Fruit fly (Drosophila melanogaster) whole organism, prepupa: ENCODE measurements around the gene CG3703.
A peak's percentile ranks its signal among the peaks of the same experiment; 100 is the strongest.

Experiments
- Blimp-1 ChIP-seq: fragments of 200-800 bp; sonication (Bioruptor generic); optimal IDR thresholded peaks from 3 replicates; lab custom pipeline; 2017; ENCODE audit warnings: missing biosample characterization, missing genetic modification characterization, mild to moderate bottlenecking, moderate library complexity, missing genetic modification reagents
- CG10669 ChIP-seq: fragments of 200-800 bp; sonication (Bioruptor generic); optimal IDR thresholded peaks from 3 replicates; lab custom pipeline; 2018; ENCODE audit warnings: missing biosample characterization, mild to moderate bottlenecking, missing genetic modification characterization, moderate library complexity
- CG11294 ChIP-seq: fragments of 200-800 bp; sonication (Bioruptor generic); IDR thresholded peaks from 2 replicates; pipeline ENCODE4 v1.3.6; 2022; ENCODE audit warnings: missing biosample characterization, missing genetic modification characterization
- CG11762 ChIP-seq: fragments of 200-800 bp; sonication (Bioruptor generic); optimal IDR thresholded peaks from 3 replicates; lab custom pipeline; 2016; ENCODE audit warnings: missing biosample characterization, missing genetic modification characterization; ENCODE audit not compliant: insufficient read depth
- CG11902 ChIP-seq: fragments of 200-800 bp; sonication (Bioruptor generic); optimal IDR thresholded peaks from 3 replicates; lab custom pipeline; 2016; ENCODE audit warnings: missing biosample characterization, missing genetic modification characterization
- CG15336 ChIP-seq: fragments of 200-800 bp; sonication (Bioruptor generic); IDR thresholded peaks from 2 replicates; pipeline ENCODE4 v1.3.6; 2022; ENCODE audit warnings: missing biosample characterization, missing genetic modification characterization
- CG1621 ChIP-seq: fragments of 200-800 bp; sonication (Bioruptor generic); optimal IDR thresholded peaks from 3 replicates; lab custom pipeline; 2018; ENCODE audit warnings: missing biosample characterization, mild to moderate bottlenecking, missing genetic modification characterization
- CG16779 ChIP-seq: fragments of 200-800 bp; sonication (Bioruptor generic); optimal IDR thresholded peaks from 3 replicates; lab custom pipeline; 2017; ENCODE audit warnings: missing biosample characterization, mild to moderate bottlenecking, missing genetic modification characterization
- CG3032 ChIP-seq: fragments of 200-800 bp; optimal IDR thresholded peaks from 2 replicates; lab custom pipeline; 2019; ENCODE audit warnings: missing biosample characterization, mild to moderate bottlenecking, missing genetic modification characterization, moderate library complexity
- CG31627 ChIP-seq: fragments of 200-800 bp; sonication (Bioruptor generic); optimal IDR thresholded peaks from 3 replicates; lab custom pipeline; 2016; ENCODE audit warnings: missing biosample characterization, missing genetic modification characterization
- CG32006 ChIP-seq: fragments of 200-800 bp; sonication (Bioruptor generic); optimal IDR thresholded peaks from 3 replicates; lab custom pipeline; 2017; ENCODE audit warnings: missing biosample characterization, mild to moderate bottlenecking, missing genetic modification characterization
- CG34406 ChIP-seq: fragments of 200-800 bp; sonication (Bioruptor generic); optimal IDR thresholded peaks from 3 replicates; lab custom pipeline; 2016; ENCODE audit warnings: missing biosample characterization, missing genetic modification characterization
- CG3919 ChIP-seq: fragments of 200-800 bp; sonication (Bioruptor generic); optimal IDR thresholded peaks from 3 replicates; lab custom pipeline; 2016; ENCODE audit warnings: missing biosample characterization, missing genetic modification characterization
- CG4318 ChIP-seq: fragments of 200-800 bp; sonication (Bioruptor generic); optimal IDR thresholded peaks from 3 replicates; lab custom pipeline; 2017; ENCODE audit warnings: missing biosample characterization, mild to moderate bottlenecking, missing genetic modification characterization
- CG6163 ChIP-seq: fragments of 200-800 bp; sonication (Bioruptor generic); IDR thresholded peaks from 3 replicates; pipeline ENCODE4 v1.3.6; 2022; ENCODE audit warnings: missing biosample characterization, missing genetic modification characterization
- CG6276 ChIP-seq: fragments of 200-800 bp; sonication (Bioruptor generic); optimal IDR thresholded peaks from 2 replicates; lab custom pipeline; 2017; ENCODE audit warnings: missing biosample characterization, mild to moderate bottlenecking, missing genetic modification characterization
- CG6792 ChIP-seq: fragments of 200-800 bp; sonication (Bioruptor generic); optimal IDR thresholded peaks from 3 replicates; lab custom pipeline; 2016; ENCODE audit warnings: missing biosample characterization, missing genetic modification characterization
- CG6808 ChIP-seq: fragments of 200-800 bp; sonication (Bioruptor generic); optimal IDR thresholded peaks from 3 replicates; lab custom pipeline; 2017; ENCODE audit warnings: missing biosample characterization, missing genetic modification characterization, mild to moderate bottlenecking, moderate library complexity, missing genetic modification reagents
- CG6854 ChIP-seq: fragments of 200-800 bp; sonication (Bioruptor generic); optimal IDR thresholded peaks from 2 replicates; lab custom pipeline; 2017; ENCODE audit warnings: missing biosample characterization, mild to moderate bottlenecking, missing genetic modification characterization
- CG7368 ChIP-seq: fragments of 200-800 bp; sonication (Bioruptor generic); optimal IDR thresholded peaks from 3 replicates; lab custom pipeline; 2016; ENCODE audit warnings: missing biosample characterization, missing genetic modification characterization
- CG8119 ChIP-seq: fragments of 200-800 bp; sonication (Bioruptor generic); IDR thresholded peaks from 3 replicates; pipeline ENCODE4 v1.3.6; 2022; ENCODE audit warnings: missing biosample characterization, missing genetic modification characterization
- CG8319 ChIP-seq: fragments of 200-800 bp; sonication (Bioruptor generic); optimal IDR thresholded peaks from 3 replicates; lab custom pipeline; 2016; ENCODE audit warnings: missing biosample characterization, missing genetic modification characterization
- CG8632 ChIP-seq: fragments of 200-800 bp; sonication (Bioruptor generic); optimal IDR thresholded peaks from 3 replicates; lab custom pipeline; 2016; ENCODE audit warnings: missing biosample characterization, missing genetic modification characterization
- CG9139 ChIP-seq: fragments of 200-800 bp; sonication (Bioruptor generic); optimal IDR thresholded peaks from 3 replicates; lab custom pipeline; 2017; ENCODE audit warnings: missing biosample characterization, mild to moderate bottlenecking, missing genetic modification characterization
- Eip75B ChIP-seq: fragments of 200-800 bp; sonication (Bioruptor generic); optimal IDR thresholded peaks from 3 replicates; lab custom pipeline; 2016; ENCODE audit warnings: missing biosample characterization, missing genetic modification characterization
- Eip78C ChIP-seq: fragments of 200-800 bp; sonication (Bioruptor generic); peaks from one replicate; lab custom pipeline; 2016; ENCODE audit warnings: missing biosample characterization, missing genetic modification characterization
- Ets21C ChIP-seq: fragments of 200-800 bp; sonication (Bioruptor generic); optimal IDR thresholded peaks from 3 replicates; lab custom pipeline; 2016; ENCODE audit warnings: missing biosample characterization, missing genetic modification characterization
- Ets96B ChIP-seq: fragments of 200-800 bp; optimal IDR thresholded peaks from 2 replicates; lab custom pipeline; 2019; ENCODE audit warnings: missing biosample characterization, mild to moderate bottlenecking, missing genetic modification characterization, moderate library complexity
- Gug ChIP-seq: fragments of 200-800 bp; sonication (Bioruptor generic); IDR thresholded peaks from 2 replicates; pipeline ENCODE4 v1.3.6; 2022; ENCODE audit warnings: missing biosample characterization, missing genetic modification characterization
- Hr38 ChIP-seq: sonication (Bioruptor generic); optimal IDR thresholded peaks from 2 replicates; lab custom pipeline; 2016; ENCODE audit warnings: missing biosample characterization, missing genetic modification characterization
- Hr39 ChIP-seq: fragments of 200-800 bp; sonication (Bioruptor generic); optimal IDR thresholded peaks from 2 replicates; lab custom pipeline; 2016; ENCODE audit warnings: missing biosample characterization, missing genetic modification characterization
- Met ChIP-seq: fragments of 200-800 bp; sonication (Bioruptor generic); optimal IDR thresholded peaks from 3 replicates; lab custom pipeline; 2016; ENCODE audit warnings: missing biosample characterization, missing genetic modification characterization
- Smox ChIP-seq: fragments of 200-800 bp; sonication (Bioruptor generic); optimal IDR thresholded peaks from 3 replicates; lab custom pipeline; 2016; ENCODE audit warnings: missing biosample characterization, missing genetic modification characterization
- Sox102F ChIP-seq: fragments of 200-800 bp; sonication (Bioruptor generic); optimal IDR thresholded peaks from 2 replicates; lab custom pipeline; 2016; ENCODE audit warnings: missing biosample characterization, mild to moderate bottlenecking, missing genetic modification characterization
- Sox14 ChIP-seq: fragments of 200-800 bp; sonication (Bioruptor generic); optimal IDR thresholded peaks from 3 replicates; lab custom pipeline; 2016; ENCODE audit warnings: missing biosample characterization, missing genetic modification characterization
- Sox15 ChIP-seq: fragments of 200-800 bp; sonication (Bioruptor generic); optimal IDR thresholded peaks from 3 replicates; lab custom pipeline; 2016; ENCODE audit warnings: missing biosample characterization, missing genetic modification characterization
- achi ChIP-seq: fragments of 200-800 bp; sonication (Bioruptor generic); optimal IDR thresholded peaks from 3 replicates; lab custom pipeline; 2016; ENCODE audit warnings: missing biosample characterization, missing genetic modification characterization
- acj6 ChIP-seq: fragments of 200-800 bp; sonication (Bioruptor generic); optimal IDR thresholded peaks from 3 replicates; lab custom pipeline; 2016; ENCODE audit warnings: missing biosample characterization, missing genetic modification characterization
- cyc ChIP-seq: fragments of 200-800 bp; sonication (Bioruptor generic); optimal IDR thresholded peaks from 3 replicates; lab custom pipeline; 2016; ENCODE audit warnings: missing biosample characterization, missing genetic modification characterization
- dsx ChIP-seq: fragments of 200-800 bp; optimal IDR thresholded peaks from 3 replicates; lab custom pipeline; 2019; ENCODE audit warnings: missing biosample characterization, mild to moderate bottlenecking, missing genetic modification characterization, moderate library complexity; ENCODE audit not compliant: poor library complexity, severe bottlenecking
- eg ChIP-seq: fragments of 200-800 bp; sonication (Bioruptor generic); IDR thresholded peaks from 3 replicates; pipeline ENCODE4 v1.3.6; 2022; ENCODE audit warnings: missing biosample characterization, missing genetic modification characterization
- esn ChIP-seq: fragments of 200-800 bp; sonication (Bioruptor generic); optimal IDR thresholded peaks from 2 replicates; lab custom pipeline; 2016; ENCODE audit warnings: missing biosample characterization, mild to moderate bottlenecking, missing genetic modification characterization, moderate library complexity
- fd59A ChIP-seq: fragments of 200-800 bp; sonication (Bioruptor generic); optimal IDR thresholded peaks from 2 replicates; lab custom pipeline; 2017; ENCODE audit warnings: missing biosample characterization, mild to moderate bottlenecking, missing genetic modification characterization, missing genetic modification reagents
- fkh ChIP-seq: fragments of 200-800 bp; sonication (Bioruptor generic); optimal IDR thresholded peaks from 3 replicates; lab custom pipeline; 2017; ENCODE audit warnings: missing biosample characterization, mild to moderate bottlenecking, missing genetic modification characterization, moderate library complexity
- lz ChIP-seq: fragments of 200-800 bp; sonication (Bioruptor generic); optimal IDR thresholded peaks from 3 replicates; lab custom pipeline; 2016; ENCODE audit warnings: missing biosample characterization, missing genetic modification characterization
- net ChIP-seq: fragments of 200-800 bp; sonication (Bioruptor generic); optimal IDR thresholded peaks from 3 replicates; lab custom pipeline; 2016; ENCODE audit warnings: missing biosample characterization, missing genetic modification characterization
- pdm3 ChIP-seq: fragments of 200-800 bp; sonication (Bioruptor generic); optimal IDR thresholded peaks from 3 replicates; lab custom pipeline; 2016; ENCODE audit warnings: missing biosample characterization, missing genetic modification characterization
- salr ChIP-seq, 2 experiments: fragments of 200-800 bp; sonication (Bioruptor generic); optimal IDR thresholded peaks; 3 replicates each; lab custom pipeline; 2016 to 2018; ENCODE audit warnings: missing biosample characterization in 2 of 2, missing genetic modification characterization in 2 of 2, mild to moderate bottlenecking in 1 of 2
- spab ChIP-seq: fragments of 200-800 bp; sonication (Bioruptor generic); optimal IDR thresholded peaks from 2 replicates; lab custom pipeline; 2017; ENCODE audit warnings: missing biosample characterization, mild to moderate bottlenecking, missing genetic modification characterization, missing genetic modification reagents
- svp ChIP-seq: fragments of 200-800 bp; sonication (Bioruptor generic); peaks from one replicate; lab custom pipeline; 2016; ENCODE audit warnings: missing biosample characterization, missing genetic modification characterization
- vri ChIP-seq: fragments of 200-800 bp; sonication (Bioruptor generic); optimal IDR thresholded peaks from 3 replicates; lab custom pipeline; 2016; ENCODE audit warnings: missing biosample characterization, mild to moderate bottlenecking, missing genetic modification characterization

Gene CG3703

DNA sequence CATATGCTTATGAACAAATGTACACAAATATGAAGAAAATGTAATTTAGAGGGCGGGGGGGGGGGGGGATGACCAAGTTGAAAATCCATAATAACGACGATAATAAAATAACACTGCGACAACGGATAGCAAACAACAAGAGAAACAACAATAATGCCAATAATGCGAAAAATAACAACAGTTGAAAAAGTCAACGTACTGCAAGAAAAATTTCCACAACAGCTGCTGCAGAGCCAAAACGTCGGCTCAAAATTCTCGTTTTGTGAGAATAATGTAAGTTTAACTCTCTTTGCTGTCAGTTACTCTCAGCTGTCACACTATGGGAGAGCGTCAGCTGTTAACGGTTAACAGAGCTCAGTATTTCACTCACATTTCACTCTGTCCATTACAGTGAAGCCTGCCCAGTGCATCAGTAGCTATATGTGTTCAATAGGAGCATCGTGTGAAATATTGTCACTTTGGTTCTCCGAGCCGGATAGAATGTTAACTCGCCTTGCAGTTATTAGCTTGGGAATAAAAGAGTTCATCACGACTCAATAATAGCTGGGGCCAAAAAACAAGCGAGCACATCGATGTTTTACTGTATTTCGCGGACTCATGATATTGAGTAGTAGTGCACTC, 44.7 kb downstream of the CG3703 start:
- peak; percentile 88 for TF ChIP-seq CG8632 (GFP tag; lab: Kevin White, UChicago)
- TF ChIP-seq CG11902 (GFP tag; lab: Kevin White, UChicago) = peak; percentile 91
- peak; percentile 94 for TF ChIP-seq Met (GFP tag; lab: Kevin White, UChicago)
- peak; percentile 94 for TF ChIP-seq esn (GFP tag; lab: Kevin White, UChicago)
- peak; percentile 95 for TF ChIP-seq svp
- peak; percentile 91 for TF ChIP-seq Sox15 (GFP tag; lab: Kevin White, UChicago)
- TF ChIP-seq CG32006 (GFP tag; lab: Kevin White, UChicago) = peak; percentile 93
- TF ChIP-seq CG6854 (GFP tag; lab: Kevin White, UChicago) = peak; percentile 71
- TF ChIP-seq CG9139 (GFP tag; lab: Kevin White, UChicago) = peak; percentile 77
- TF ChIP-seq CG1621 (tag; lab: Kevin White, UChicago) = peak; percentile 91
- TF ChIP-seq Eip75B (GFP tag; lab: Kevin White, UChicago) = peak; percentile 93
- peak; percentile 91 for TF ChIP-seq achi
- TF ChIP-seq CG16779 (tag; lab: Kevin White, UChicago) = peak; percentile 82
- TF ChIP-seq cyc = peak; percentile 95
- peak; percentile 90 for TF ChIP-seq net (GFP tag; lab: Kevin White, UChicago)
- TF ChIP-seq CG34406 = peak; percentile 84
- peak; percentile 83 for TF ChIP-seq CG6808 (GFP tag; lab: Kevin White, UChicago)
- TF ChIP-seq CG11762 (GFP tag; lab: Kevin White, UChicago) = peak; percentile 87
- peak; percentile 92 for TF ChIP-seq Gug (GFP tag; lab: Robert Waterston, UW)
- peak; percentile 85 for TF ChIP-seq dsx (GFP tag; lab: Kevin White, UChicago)
- peak; percentile 92 for TF ChIP-seq CG6276 (GFP tag; lab: Kevin White, UChicago)
- peak; percentile 95 for TF ChIP-seq CG31627 (GFP tag; lab: Kevin White, UChicago)
- TF ChIP-seq Hr38 (GFP tag; lab: Kevin White, UChicago) = no peak
- TF ChIP-seq Ets21C (GFP tag; lab: Kevin White, UChicago) = peak; percentile 91
- TF ChIP-seq CG7368 = peak; percentile 95
- TF ChIP-seq Sox102F (GFP tag; lab: Kevin White, UChicago) = peak; percentile 95
- TF ChIP-seq CG3032 (tag; lab: Kevin White, UChicago) = peak; percentile 85
- TF ChIP-seq CG3919 (GFP tag; lab: Kevin White, UChicago) = peak; percentile 92
- TF ChIP-seq fd59A (GFP tag; lab: Kevin White, UChicago) = peak; percentile 88
- TF ChIP-seq CG10669 (GFP tag; lab: Kevin White, UChicago) = peak; percentile 92
- peak; percentile 96 for TF ChIP-seq pdm3 (GFP tag; lab: Kevin White, UChicago)
- peak; percentile 87 for TF ChIP-seq CG4318 (GFP tag; lab: Kevin White, UChicago)
- peak; percentile 94 for TF ChIP-seq CG15336 (GFP tag; lab: Robert Waterston, UW)
- peak; percentile 66 for TF ChIP-seq Blimp-1 (GFP tag; lab: Kevin White, UChicago)
- peak; percentile 88 for TF ChIP-seq CG8319 (GFP tag; lab: Kevin White, UChicago)
- peak; percentile 94 for TF ChIP-seq CG6163 (GFP tag; lab: Robert Waterston, UW)
- peak; percentile 89 for TF ChIP-seq CG11294 (GFP tag; lab: Robert Waterston, UW)
- TF ChIP-seq spab (GFP tag; lab: Kevin White, UChicago) = peak; percentile 83
- peak; percentile 94 for TF ChIP-seq acj6 (GFP tag; lab: Kevin White, UChicago)
- TF ChIP-seq CG8119 (GFP tag; lab: Robert Waterston, UW) = peak; percentile 92
- TF ChIP-seq salr (GFP tag; optimal IDR thresholded peaks at IDR 0.05; lab: Kevin White, UChicago) = peak; percentile 70 to 88
- TF ChIP-seq eg (GFP tag; lab: Robert Waterston, UW) = peak; percentile 96
- peak; percentile 95 for TF ChIP-seq lz (GFP tag; lab: Kevin White, UChicago)
- TF ChIP-seq vri (GFP tag; lab: Kevin White, UChicago) = peak; percentile 84
- peak; percentile 95 for TF ChIP-seq Hr39 (GFP tag; lab: Kevin White, UChicago)
- TF ChIP-seq Sox14 (GFP tag; lab: Kevin White, UChicago) = peak; percentile 95
- no peak for TF ChIP-seq fkh
- TF ChIP-seq CG6792 (GFP tag; lab: Kevin White, UChicago) = peak; percentile 93
- peak; percentile 89 for TF ChIP-seq Ets96B
- peak; percentile 98 for TF ChIP-seq Eip78C (GFP tag; lab: Kevin White, UChicago)
- peak; percentile 92 for TF ChIP-seq Smox (GFP tag; lab: Kevin White, UChicago)
